Fruit fly (Drosophila melanogaster): Measurements from ENCODE around the gene CG16721.
A peak's percentile ranks its signal among the peaks of the same experiment; 100 is the strongest.

Gene CG16721

DNA sequence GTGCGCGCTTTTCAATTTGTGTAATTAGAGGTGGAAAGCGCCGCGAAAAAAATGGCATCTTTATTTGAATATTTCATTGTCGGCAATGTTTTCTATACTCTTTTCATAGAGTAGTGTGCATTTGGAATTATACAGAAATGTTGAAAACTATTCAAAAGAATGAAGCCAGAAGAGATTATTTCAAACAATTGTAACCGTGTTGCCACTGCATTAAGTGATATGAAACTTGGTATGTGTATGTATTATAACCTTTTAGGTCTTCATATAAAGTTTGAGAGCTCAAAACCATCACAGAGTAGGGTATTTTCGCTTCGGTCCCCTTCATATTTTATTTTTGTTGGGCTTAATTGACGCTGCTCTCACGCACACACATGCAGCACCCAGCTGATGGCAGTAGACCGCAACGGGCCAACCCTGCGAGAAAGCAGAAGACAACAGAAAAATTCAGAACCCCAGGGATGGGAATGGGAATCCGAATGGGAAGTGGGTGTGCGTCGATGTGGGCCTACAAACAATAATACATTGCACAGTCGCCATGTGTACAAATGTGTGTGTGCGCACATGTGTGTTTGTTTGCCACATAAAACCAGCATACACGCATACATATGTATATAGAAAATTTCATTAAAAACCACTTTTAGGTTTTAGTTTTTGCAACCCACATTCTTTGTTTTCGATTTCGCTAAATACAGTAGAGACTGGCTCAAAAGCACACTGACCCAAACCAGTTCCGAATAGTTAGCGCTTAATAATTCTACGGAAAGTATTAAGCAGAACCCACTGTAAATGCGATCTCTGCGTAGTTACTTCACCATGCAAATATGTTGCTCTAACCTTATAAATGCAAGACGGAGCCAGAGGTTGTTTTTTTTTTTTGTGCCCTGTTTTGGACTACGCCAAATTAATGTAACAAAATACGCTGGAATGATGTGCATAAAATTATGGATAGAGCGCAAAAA, 15.1 kb downstream of the CG16721 start (continued):
- peak in 1 of 2 experiments; percentile 1 for TF ChIP-seq dpn (GFP tag; optimal IDR thresholded peaks at IDR 0.05)
- no peak for TF ChIP-seq CG16813 (GFP tag; IDR thresholded peaks at IDR 0.05; ENCODE audit: partially characterized antibody)
- TF ChIP-seq kni (GFP tag; optimal IDR thresholded peaks at IDR 0.05): peak; percentile 38
- TF ChIP-seq dati (GFP tag; IDR thresholded peaks at IDR 0.05): no peak
- TF ChIP-seq Hsf (GFP tag; optimal IDR thresholded peaks at IDR 0.05): no peak
- no peak for TF ChIP-seq CG13624 (GFP tag; optimal IDR thresholded peaks at IDR 0.05)
- TF ChIP-seq toy (GFP tag; IDR thresholded peaks at IDR 0.05): no peak
- TF ChIP-seq chm (GFP tag; IDR thresholded peaks at IDR 0.05): no peak
- TF ChIP-seq MTF-1 (GFP tag; optimal IDR thresholded peaks at IDR 0.05; ENCODE audit: borderline replicate concordance): no peak
- TF ChIP-seq ERR (GFP tag; optimal IDR thresholded peaks at IDR 0.05): no peak
- TF ChIP-seq Xrp1 (GFP tag; IDR thresholded peaks at IDR 0.05): 0 out of 2 replicates have a peak, but pooled peaks have one; percentile 9
- TF ChIP-seq CG3995 (GFP tag; optimal IDR thresholded peaks at IDR 0.05): no peak
- no peak for TF ChIP-seq CG7786 (GFP tag; optimal IDR thresholded peaks at IDR 0.05)
- no peak for TF ChIP-seq vnd (GFP tag; IDR thresholded peaks at IDR 0.05; ENCODE audit: partially characterized antibody)
- TF ChIP-seq CG11696 (GFP tag; IDR thresholded peaks at IDR 0.05): no peak
- TF ChIP-seq pan (optimal IDR thresholded peaks at IDR 0.05): no peak
- TF ChIP-seq pan (GFP tag; optimal IDR thresholded peaks at IDR 0.05 in 1 of 2, IDR thresholded peaks at IDR 0.05 in 1 of 2): no peak
- TF ChIP-seq pfk (GFP tag; optimal IDR thresholded peaks at IDR 0.05): no peak
- no peak for TF ChIP-seq sc (optimal IDR thresholded peaks at IDR 0.05)
- TF ChIP-seq sc (GFP tag; optimal IDR thresholded peaks at IDR 0.05): no peak
- TF ChIP-seq CG1792 (GFP tag; optimal IDR thresholded peaks at IDR 0.05): no peak
- no peak for TF ChIP-seq CG17912 (GFP tag; optimal IDR thresholded peaks at IDR 0.05)
- no peak for TF ChIP-seq Hr51 (GFP tag; optimal IDR thresholded peaks at IDR 0.05)
- TF ChIP-seq trem (tag; optimal IDR thresholded peaks at IDR 0.05): no peak
- no peak for TF ChIP-seq rib (GFP tag; IDR thresholded peaks at IDR 0.05)
- no peak for TF ChIP-seq Dfd (GFP tag; optimal IDR thresholded peaks at IDR 0.05)
- TF ChIP-seq ATbp (GFP tag; optimal IDR thresholded peaks at IDR 0.05): no peak
- TF ChIP-seq CG42726 (GFP tag; IDR thresholded peaks at IDR 0.05; ENCODE audit: partially characterized antibody): no peak
- TF ChIP-seq CG10462 (GFP tag; optimal IDR thresholded peaks at IDR 0.05): no peak
- no peak for TF ChIP-seq Sry-β (GFP tag; optimal IDR thresholded peaks at IDR 0.05)
- TF ChIP-seq maf-S (GFP tag; optimal IDR thresholded peaks at IDR 0.05): no peak
- no peak for TF ChIP-seq Fer3 (tag; optimal IDR thresholded peaks at IDR 0.05)
- peak; percentile 7 for TF ChIP-seq ems (GFP tag; optimal IDR thresholded peaks at IDR 0.05)
- TF ChIP-seq CG9727 (GFP tag; optimal IDR thresholded peaks at IDR 0.05): no peak
- no peak for TF ChIP-seq CG1529 (GFP tag; optimal IDR thresholded peaks at IDR 0.05)
- no peak for TF ChIP-seq scrt (GFP tag; optimal IDR thresholded peaks at IDR 0.05)
- no peak for TF ChIP-seq CG6654 (GFP tag; optimal IDR thresholded peaks at IDR 0.05)
- peak; percentile 2 for TF ChIP-seq CG17829 (tag; optimal IDR thresholded peaks at IDR 0.05)
- no peak for TF ChIP-seq CG16863 (GFP tag; optimal IDR thresholded peaks at IDR 0.05)
- TF ChIP-seq HLH3B (GFP tag; IDR thresholded peaks at IDR 0.05): no peak
- TF ChIP-seq bab2 (GFP tag; optimal IDR thresholded peaks at IDR 0.05): no peak
- no peak for TF ChIP-seq Xbp1 (GFP tag; optimal IDR thresholded peaks at IDR 0.05)
- TF ChIP-seq br (optimal IDR thresholded peaks at IDR 0.05): no peak
- no peak for TF ChIP-seq exex (tag; optimal IDR thresholded peaks at IDR 0.05)
- no peak for TF ChIP-seq tx (GFP tag; optimal IDR thresholded peaks at IDR 0.05)
- TF ChIP-seq her (GFP tag; optimal IDR thresholded peaks at IDR 0.05): no peak
- no peak for TF ChIP-seq lola (GFP tag; optimal IDR thresholded peaks at IDR 0.05)
- no peak for TF ChIP-seq CG13894 (tag; optimal IDR thresholded peaks at IDR 0.05)
- TF ChIP-seq bcd (GFP tag; optimal IDR thresholded peaks at IDR 0.05): no peak
